Worm (Caenorhabditis elegans): Measurements from ENCODE around the gene swan-1.

The swan-1 gene

ce11 chrV:13833951-13834350 is 26.9 kb upstream of the swan-1 start, which contains the start of gene srx-129:
TSS of gene srx-129 (plus strand) at chrV:13834251.
- TF ChIP-seq lsy-2 (tag; optimal IDR thresholded peaks at IDR 0.05) (no peak), R02D3.7 (tag; optimal IDR thresholded peaks at IDR 0.05) (no peak), snpc-4 (tag; optimal IDR thresholded peaks at IDR 0.05) (no peak)

- TF ChIP-seq lin-39 (tag; optimal IDR thresholded peaks at IDR 0.05) (no peak), lin-13 (GFP tag; optimal IDR thresholded peaks at IDR 0.05) (no peak), nhr-25 (tag; optimal IDR thresholded peaks at IDR 0.05) (no peak)
Observed at ce11 chrV:13830813-13831212, 23.8 kb upstream of the swan-1 start, which contains the start of gene str-165. TSS of gene str-165 (plus strand) at chrV:13831113.

- no peak for TF ChIP-seq nhr-23 (tag; optimal IDR thresholded peaks at IDR 0.05)
- no peak for TF ChIP-seq R02D3.7 (tag; optimal IDR thresholded peaks at IDR 0.05)
- TF ChIP-seq gmeb-1 (tag; optimal IDR thresholded peaks at IDR 0.05): no peak
Observed at ce11 chrV:13827920-13828319, 20.9 kb upstream of the swan-1 start, which contains the start of gene nrf-5. TSS of gene nrf-5 (plus strand) at chrV:13828267.

ce11 chrV:13822752-13823151 is 15.7 kb upstream of the swan-1 start, which contains the start of gene hpo-31:
TSS of gene hpo-31 (plus strand) at chrV:13823052.
- TF ChIP-seq nhr-10 (tag; optimal IDR thresholded peaks at IDR 0.05) (no peak), lin-39 (tag; optimal IDR thresholded peaks at IDR 0.05) (no peak), ama-1 (optimal IDR thresholded peaks at IDR 0.05) (no peak), blmp-1 (tag; optimal IDR thresholded peaks at IDR 0.05; ENCODE audit: insufficient read depth) (no peak), mab-5 (tag; optimal IDR thresholded peaks at IDR 0.05) (no peak), mdl-1 (tag; optimal IDR thresholded peaks at IDR 0.05) (no peak), gmeb-1 (tag; optimal IDR thresholded peaks at IDR 0.05) (no peak), lin-11 (tag; optimal IDR thresholded peaks at IDR 0.05) (no peak), snpc-4 (tag; optimal IDR thresholded peaks at IDR 0.05) (no peak), nhr-23 (tag; optimal IDR thresholded peaks at IDR 0.05) (no peak), nhr-25 (tag; optimal IDR thresholded peaks at IDR 0.05) (no peak), nhr-12 (tag; optimal IDR thresholded peaks at IDR 0.05) (no peak), dmd-4 (tag; optimal IDR thresholded peaks at IDR 0.05) (no peak), nhr-129 (tag; optimal IDR thresholded peaks at IDR 0.05) (no peak), alr-1 (tag; optimal IDR thresholded peaks at IDR 0.05) (no peak), sma-3 (GFP tag; optimal IDR thresholded peaks at IDR 0.05) (no peak)

DNA sequence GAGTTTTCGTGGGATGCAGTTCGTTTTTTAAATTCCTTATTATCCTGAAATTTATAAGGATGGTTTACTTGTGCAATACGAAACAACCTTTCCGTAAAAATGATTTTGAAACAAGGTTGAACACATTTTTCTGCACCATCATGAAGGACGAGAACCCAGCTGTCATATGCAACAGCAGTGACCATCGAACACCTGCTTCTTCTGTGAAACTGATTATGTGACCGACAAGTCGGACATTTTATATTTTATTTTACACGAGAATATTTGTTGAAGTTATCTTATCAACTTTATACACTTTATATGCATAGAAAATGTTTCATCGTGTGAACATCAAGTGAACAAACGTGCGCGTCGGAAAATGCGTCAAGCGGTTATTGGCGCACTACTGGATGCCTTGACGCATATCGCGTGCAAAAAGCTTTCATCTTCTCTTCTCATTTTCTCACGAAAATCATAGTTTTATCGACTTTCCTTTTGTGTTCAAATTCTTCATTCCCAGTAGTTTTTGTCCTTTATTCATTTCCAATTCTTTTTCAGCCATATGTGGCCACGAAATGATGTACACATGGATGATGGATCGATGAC is 11.9 kb upstream of the swan-1 start, which contains the start of gene sel-10:
sel-10 (plus strand) TSS at position 538 of the 585 bp plus-strand sequence.
- TF ChIP-seq sma-9 (GFP tag; optimal IDR thresholded peaks at IDR 0.05) (peak; percentile 79), sma-9 (tag; optimal IDR thresholded peaks at IDR 0.05) (no peak), mab-5 (tag; optimal IDR thresholded peaks at IDR 0.05) (peak; percentile 39), ceh-16 (tag; optimal IDR thresholded peaks at IDR 0.05) (no peak), sma-3 (GFP tag; optimal IDR thresholded peaks at IDR 0.05) (peak; percentile 68), nhr-11 (tag; optimal IDR thresholded peaks at IDR 0.05) (no peak), lin-39 (tag; optimal IDR thresholded peaks at IDR 0.05) (no peak), zag-1 (tag; optimal IDR thresholded peaks at IDR 0.05) (no peak), ztf-4 (tag; optimal IDR thresholded peaks at IDR 0.05) (peak; percentile 5), gmeb-1 (tag; optimal IDR thresholded peaks at IDR 0.05) (peak; percentile 81), unc-39 (tag; optimal IDR thresholded peaks at IDR 0.05) (no peak), R02D3.7 (tag; optimal IDR thresholded peaks at IDR 0.05) (no peak), egl-27 (tag; optimal IDR thresholded peaks at IDR 0.05) (peak; percentile 37), mdl-1 (tag; optimal IDR thresholded peaks at IDR 0.05) (no peak), ZK546.5 (tag; optimal IDR thresholded peaks at IDR 0.05) (no peak), snpc-4 (tag; optimal IDR thresholded peaks at IDR 0.05) (peak; percentile 41), elt-1 (tag; optimal IDR thresholded peaks at IDR 0.05) (no peak), aly-2 (tag; optimal IDR thresholded peaks at IDR 0.05) (no peak), crh-2 (tag; optimal IDR thresholded peaks at IDR 0.05) (peak; percentile 60), ztf-1 (GFP tag; conservative IDR thresholded peaks at IDR 0.05) (no peak), ama-1 (optimal IDR thresholded peaks at IDR 0.05) (no peak), nhr-21 (tag; optimal IDR thresholded peaks at IDR 0.05) (peak; percentile 27), nhr-237 (tag; optimal IDR thresholded peaks at IDR 0.05) (no peak), ztf-11 (tag; optimal IDR thresholded peaks at IDR 0.05) (no peak), alr-1 (tag; optimal IDR thresholded peaks at IDR 0.05) (no peak), mbf-1 (tag; optimal IDR thresholded peaks at IDR 0.05) (no peak), unc-62 (GFP tag; optimal IDR thresholded peaks at IDR 0.05) (no peak), lin-13 (GFP tag; optimal IDR thresholded peaks at IDR 0.05) (peak; percentile 49), nhr-129 (tag; optimal IDR thresholded peaks at IDR 0.05) (peak; percentile 83), blmp-1 (tag; optimal IDR thresholded peaks at IDR 0.05; ENCODE audit: insufficient read depth) (no peak), nhr-12 (tag; optimal IDR thresholded peaks at IDR 0.05) (no peak), C34F6.9 (tag; optimal IDR thresholded peaks at IDR 0.05) (peak; percentile 89), peb-1 (tag; optimal IDR thresholded peaks at IDR 0.05) (no peak), nhr-10 (tag; optimal IDR thresholded peaks at IDR 0.05) (no peak), dmd-4 (tag; optimal IDR thresholded peaks at IDR 0.05) (no peak), Y55F3AM.14 (GFP tag; optimal IDR thresholded peaks at IDR 0.05) (no peak), unc-55 (GFP tag; optimal IDR thresholded peaks at IDR 0.05) (peak; percentile 85), fos-1 (tag; optimal IDR thresholded peaks at IDR 0.05) (peak; percentile 75), nhr-6 (tag; optimal IDR thresholded peaks at IDR 0.05) (no peak)
